Fruit fly (Drosophila melanogaster) whole organism, prepupa: ENCODE results near the gene nur.

Source experiments
- CG6854 ChIP-seq: fragments of 200-800 bp; sonication (Bioruptor generic); optimal IDR thresholded peaks from 2 replicates; lab custom pipeline; 2017; ENCODE audit warnings: missing biosample characterization, mild to moderate bottlenecking, missing genetic modification characterization
- Hr39 ChIP-seq: fragments of 200-800 bp; sonication (Bioruptor generic); optimal IDR thresholded peaks from 2 replicates; lab custom pipeline; 2016; ENCODE audit warnings: missing biosample characterization, missing genetic modification characterization
- Sox102F ChIP-seq: fragments of 200-800 bp; sonication (Bioruptor generic); optimal IDR thresholded peaks from 2 replicates; lab custom pipeline; 2016; ENCODE audit warnings: missing biosample characterization, mild to moderate bottlenecking, missing genetic modification characterization
- dac ChIP-seq: fragments of 200-800 bp; sonication (Bioruptor generic); optimal IDR thresholded peaks from 2 replicates; lab custom pipeline; 2017; ENCODE audit warnings: missing biosample characterization, mild to moderate bottlenecking, missing genetic modification characterization
- dsx ChIP-seq: fragments of 200-800 bp; optimal IDR thresholded peaks from 3 replicates; lab custom pipeline; 2019; ENCODE audit warnings: missing biosample characterization, mild to moderate bottlenecking, missing genetic modification characterization, moderate library complexity; ENCODE audit not compliant: poor library complexity, severe bottlenecking
- eg ChIP-seq: fragments of 200-800 bp; sonication (Bioruptor generic); IDR thresholded peaks from 3 replicates; pipeline ENCODE4 v1.3.6; 2022; ENCODE audit warnings: missing biosample characterization, missing genetic modification characterization
- fkh ChIP-seq: fragments of 200-800 bp; sonication (Bioruptor generic); optimal IDR thresholded peaks from 3 replicates; lab custom pipeline; 2017; ENCODE audit warnings: missing biosample characterization, mild to moderate bottlenecking, missing genetic modification characterization, moderate library complexity
- salr ChIP-seq, 2 experiments: fragments of 200-800 bp; sonication (Bioruptor generic); optimal IDR thresholded peaks; 3 replicates each; lab custom pipeline; 2016 to 2018; ENCODE audit warnings: missing biosample characterization in 2 of 2, missing genetic modification characterization in 2 of 2, mild to moderate bottlenecking in 1 of 2

DNA sequence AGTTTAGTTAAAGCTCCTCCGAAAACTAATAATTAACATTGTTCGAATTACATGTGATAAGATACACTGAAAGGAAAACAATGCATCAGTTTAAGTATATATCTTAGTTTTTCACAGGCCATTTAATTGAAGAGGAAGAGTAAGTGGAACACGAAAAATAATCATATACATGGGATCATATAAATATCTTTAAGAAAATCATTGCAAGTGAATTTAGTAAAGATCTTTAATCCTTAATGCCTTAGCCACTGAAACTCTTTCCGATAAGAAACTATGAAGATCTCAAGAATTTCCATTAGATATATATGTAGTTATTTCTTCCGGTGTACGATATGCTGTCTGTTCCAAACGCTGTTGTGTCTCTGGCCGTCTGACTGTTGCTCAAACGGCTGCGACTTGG lies 42.7 kb downstream of the nur start:
- TF ChIP-seq fkh, result no peak
- TF ChIP-seq Hr39 (GFP tag; lab: Kevin White, UChicago), result peak; percentile 18
- peak in 1 of 2 experiments; percentile 53 for TF ChIP-seq salr (GFP tag; optimal IDR thresholded peaks at IDR 0.05; lab: Kevin White, UChicago)
- TF ChIP-seq eg (GFP tag; lab: Robert Waterston, UW), result peak; percentile 83
- peak; percentile 64 for TF ChIP-seq dac (GFP tag; lab: Kevin White, UChicago)
- TF ChIP-seq Sox102F (GFP tag; lab: Kevin White, UChicago), result peak; percentile 3
- TF ChIP-seq CG6854 (GFP tag; lab: Kevin White, UChicago), result no peak
- no peak for TF ChIP-seq dsx (GFP tag; lab: Kevin White, UChicago)
